Worm (Caenorhabditis elegans): ENCODE results near the gene cnc-11.

cnc-11 gene

DNA sequence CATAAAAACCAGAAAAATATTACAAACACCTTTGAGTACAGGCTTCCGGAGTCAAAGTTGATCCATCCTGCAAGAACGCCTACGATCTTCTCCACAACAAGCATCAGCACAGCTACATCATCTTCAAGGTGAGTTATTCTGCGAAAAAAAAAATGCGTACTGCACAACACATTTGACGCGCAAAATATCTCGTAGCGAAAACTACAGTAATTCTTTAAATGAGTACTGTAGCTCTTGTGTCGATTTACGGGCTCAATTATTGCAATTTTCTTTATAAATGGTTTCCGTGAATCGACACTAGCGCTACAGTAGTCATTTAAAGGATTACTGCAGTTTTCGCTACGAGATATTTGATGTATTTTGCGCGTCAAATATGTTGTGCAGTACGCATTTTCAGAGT is 34.7 kb downstream of the cnc-11 start:
- no peak for TF ChIP-seq F55B11.4 (tag; optimal IDR thresholded peaks at IDR 0.05; ENCODE audit: borderline replicate concordance, insufficient read depth)
- TF ChIP-seq nhr-90 (tag; optimal IDR thresholded peaks at IDR 0.05): no peak
- no peak for TF ChIP-seq madf-10 (tag; optimal IDR thresholded peaks at IDR 0.05)
- peak; percentile 1 for TF ChIP-seq him-1 (tag; optimal IDR thresholded peaks at IDR 0.05)
- no peak for TF ChIP-seq mes-4 (tag; optimal IDR thresholded peaks at IDR 0.05)
- no peak for TF ChIP-seq ZK185.1 (tag; optimal IDR thresholded peaks at IDR 0.05; ENCODE audit: poor library complexity, severe bottlenecking)
- no peak for TF ChIP-seq ekl-4 (GFP tag; IDR thresholded peaks at IDR 0.05)
- TF ChIP-seq ztf-28 (GFP tag; IDR thresholded peaks at IDR 0.05): no peak
- no peak for TF ChIP-seq hlh-26 (GFP tag; conservative IDR thresholded peaks at IDR 0.05)
- peak; percentile 33 for TF ChIP-seq xnd-1 (tag; optimal IDR thresholded peaks at IDR 0.05)
- TF ChIP-seq lsl-1 (GFP tag; optimal IDR thresholded peaks at IDR 0.05): peak; percentile 77
- no peak for TF ChIP-seq rpc-1 (optimal IDR thresholded peaks at IDR 0.05)
- no peak for TF ChIP-seq rpc-1 (tag; optimal IDR thresholded peaks at IDR 0.05)
- TF ChIP-seq lin-35 (GFP tag; optimal IDR thresholded peaks at IDR 0.05): no peak
- TF ChIP-seq nhr-80 (tag; optimal IDR thresholded peaks at IDR 0.05): no peak
- TF ChIP-seq sdz-38 (tag; optimal IDR thresholded peaks at IDR 0.05): no peak
- peak; percentile 26 for TF ChIP-seq madf-6 (GFP tag; IDR thresholded peaks at IDR 0.05)
- no peak for TF ChIP-seq ztf-26 (tag; optimal IDR thresholded peaks at IDR 0.05)
- TF ChIP-seq madf-3 (GFP tag; IDR thresholded peaks at IDR 0.05): no peak
- TF ChIP-seq akir-1 (GFP tag; optimal IDR thresholded peaks at IDR 0.05): no peak
- no peak for TF ChIP-seq F39B2.1 (GFP tag; IDR thresholded peaks at IDR 0.05)
- TF ChIP-seq rcor-1 (GFP tag; IDR thresholded peaks at IDR 0.05): 0 out of 2 replicates have a peak, but pooled peaks have one; percentile 5
- 0 out of 2 replicates have a peak, but pooled peaks have one; percentile 3 for TF ChIP-seq mcd-1 (GFP tag; IDR thresholded peaks at IDR 0.05)
- no peak for TF ChIP-seq K11D2.4 (GFP tag; IDR thresholded peaks at IDR 0.05)
- no peak for TF ChIP-seq egl-18 (GFP tag; IDR thresholded peaks at IDR 0.05)
- TF ChIP-seq snpc-4 (GFP tag; optimal IDR thresholded peaks at IDR 0.05): no peak
- no peak for TF ChIP-seq snpc-4 (tag; optimal IDR thresholded peaks at IDR 0.05)
- TF ChIP-seq cebp-2 (GFP tag; IDR thresholded peaks at IDR 0.05): no peak
- TF ChIP-seq sptf-2 (GFP tag; optimal IDR thresholded peaks at IDR 0.05): no peak
- no peak for TF ChIP-seq ceh-79 (tag; optimal IDR thresholded peaks at IDR 0.05)
- TF ChIP-seq ceh-91 (GFP tag; IDR thresholded peaks at IDR 0.05): peak; percentile 42
- no peak for TF ChIP-seq F37B4.10 (GFP tag; IDR thresholded peaks at IDR 0.05)
- TF ChIP-seq F57C9.4 (tag; optimal IDR thresholded peaks at IDR 0.05): no peak
- TF ChIP-seq hmg-1.2 (GFP tag; IDR thresholded peaks at IDR 0.05): no peak
- TF ChIP-seq lsy-27 (tag; optimal IDR thresholded peaks at IDR 0.05; ENCODE audit: borderline replicate concordance, insufficient read depth): no peak
- TF ChIP-seq unc-62 (GFP tag; optimal IDR thresholded peaks at IDR 0.05): no peak
- no peak for TF ChIP-seq F22D6.2 (tag; optimal IDR thresholded peaks at IDR 0.05)
- TF ChIP-seq nhr-179 (tag; optimal IDR thresholded peaks at IDR 0.05): no peak
- TF ChIP-seq Y67H2A.10 (GFP tag; conservative IDR thresholded peaks at IDR 0.05): no peak
- no peak for TF ChIP-seq somi-1 (GFP tag; optimal IDR thresholded peaks at IDR 0.05)
- no peak for TF ChIP-seq F49E8.2 (tag; optimal IDR thresholded peaks at IDR 0.05; ENCODE audit: insufficient read depth)
- no peak for TF ChIP-seq gei-17 (GFP tag; optimal IDR thresholded peaks at IDR 0.05)
- TF ChIP-seq pbrm-1 (GFP tag; IDR thresholded peaks at IDR 0.05): no peak
- TF ChIP-seq K12H6.12 (tag; optimal IDR thresholded peaks at IDR 0.05): no peak
- TF ChIP-seq hlh-12 (tag; optimal IDR thresholded peaks at IDR 0.05): no peak
- peak; percentile 60 for TF ChIP-seq F33H1.4 (GFP tag; IDR thresholded peaks at IDR 0.05)
- no peak for TF ChIP-seq ets-4 (GFP tag; optimal IDR thresholded peaks at IDR 0.05)
- no peak for TF ChIP-seq C06A6.2 (GFP tag; conservative IDR thresholded peaks at IDR 0.05)
- TF ChIP-seq zim-3 (tag; optimal IDR thresholded peaks at IDR 0.05): no peak
- no peak for TF ChIP-seq dpff-1 (tag; optimal IDR thresholded peaks at IDR 0.05)
- no peak for TF ChIP-seq tbp1 (GFP tag; optimal IDR thresholded peaks at IDR 0.05)
